Worm (Caenorhabditis elegans) whole organism, young adult: ENCODE results near the gene rfth-1.

Experiments used
- ama-1 ChIP-seq, 3 experiments: fragments of 150-350 bp in 1 of 3; sonication (generic microtip) in 2 of 3; optimal IDR thresholded peaks; 2 replicates each; lab custom pipeline; 2014 to 2018; ENCODE audit warnings: missing biosample characterization in 2 of 3, missing genetic modification characterization in 2 of 3, missing genetic modification reagents in 2 of 3
- snpc-4 ChIP-seq, 5 experiments: fragments of 150-350 bp in 1 of 5; sonication (generic microtip) in 4 of 5; optimal IDR thresholded peaks; 2 replicates each; lab custom pipeline; 2014 to 2018; ENCODE audit warnings: missing genetic modification characterization in 5 of 5, missing biosample characterization in 3 of 5, antibody characterized with exemption in 2 of 5, mild to moderate bottlenecking in 2 of 5, missing compliant biosample characterization in 2 of 5, missing genotype in 2 of 5, moderate library complexity in 2 of 5, missing genetic modification reagents in 1 of 5
- ztf-25 ChIP-seq: fragments of 200-800 bp; sonication (Bioruptor generic); IDR thresholded peaks from 2 replicates; pipeline ENCODE4 v1.3.6; 2022; ENCODE audit warnings: missing genetic modification reagents, missing genetic modification characterization, missing compliant biosample characterization

- TF ChIP-seq ztf-25 (GFP tag; lab: Robert Waterston, UW) (no peak), snpc-4 (GFP tag; optimal IDR thresholded peaks at IDR 0.05; lab: Kevin White, UChicago) (no peak), snpc-4 (tag; optimal IDR thresholded peaks at IDR 0.05; lab: Kevin White, UChicago) (no peak), ama-1 (optimal IDR thresholded peaks at IDR 0.05; lab: Kevin White, UChicago) (no peak), ama-1 (GFP tag; optimal IDR thresholded peaks at IDR 0.05; lab: Kevin White, UChicago) (no peak)
These were observed 51.8 kb downstream of the rfth-1 start for ce11 chrIV:4459342-4459741.
